Fruit fly (Drosophila melanogaster) whole organism, adult: ENCODE data around the gene CG3407.

Experiments used
- CG11617 ChIP-seq: fragments of 200-800 bp; sonication (Bioruptor generic); optimal IDR thresholded peaks from 2 replicates; lab custom pipeline; 2017; ENCODE audit warnings: mild to moderate bottlenecking, missing biosample characterization, missing genetic modification reagents, missing genetic modification characterization
- CG12768 ChIP-seq: fragments of 200-800 bp; sonication (Bioruptor generic); optimal IDR thresholded peaks from 2 replicates; lab custom pipeline; 2017; ENCODE audit warnings: missing biosample characterization, missing genetic modification characterization, mild to moderate bottlenecking, moderate library complexity, missing genetic modification reagents
- CG14711 ChIP-seq: fragments of 200-800 bp; sonication (Bioruptor generic); optimal IDR thresholded peaks from 2 replicates; lab custom pipeline; 2018; ENCODE audit warnings: missing biosample characterization, mild to moderate bottlenecking, missing genetic modification characterization, moderate library complexity
- CG1620 ChIP-seq: fragments of 200-800 bp; sonication (Bioruptor generic); optimal IDR thresholded peaks from 2 replicates; lab custom pipeline; 2016; ENCODE audit warnings: missing biosample characterization, missing genetic modification characterization
- CG33017 ChIP-seq: fragments of 200-800 bp; sonication (Bioruptor generic); optimal IDR thresholded peaks from 2 replicates; lab custom pipeline; 2018; ENCODE audit warnings: missing biosample characterization, mild to moderate bottlenecking, missing genetic modification characterization, moderate library complexity
- CG5204 ChIP-seq: fragments of 200-800 bp; sonication (Bioruptor generic); optimal IDR thresholded peaks from 2 replicates; lab custom pipeline; 2016; ENCODE audit warnings: missing biosample characterization, missing genetic modification characterization
- CG7045 ChIP-seq: fragments of 200-800 bp; sonication (Bioruptor generic); optimal IDR thresholded peaks from 2 replicates; lab custom pipeline; 2017; ENCODE audit warnings: missing biosample characterization, mild to moderate bottlenecking, missing genetic modification characterization
- CG7101 ChIP-seq: fragments of 200-800 bp; sonication (Bioruptor generic); optimal IDR thresholded peaks from 2 replicates; lab custom pipeline; 2018; ENCODE audit warnings: missing biosample characterization, mild to moderate bottlenecking, missing genetic modification characterization, moderate library complexity
- Clk ChIP-seq: fragments of 200-800 bp; sonication (Bioruptor generic); optimal IDR thresholded peaks from 2 replicates; lab custom pipeline; 2017; ENCODE audit warnings: missing biosample characterization, missing genetic modification characterization
- Crg-1 ChIP-seq: fragments of 200-800 bp; sonication (Bioruptor generic); optimal IDR thresholded peaks from 2 replicates; lab custom pipeline; 2016; ENCODE audit warnings: missing biosample characterization, missing genetic modification characterization
- Hr96 ChIP-seq: fragments of 200-800 bp; sonication (Bioruptor generic); optimal IDR thresholded peaks from 2 replicates; lab custom pipeline; 2016; ENCODE audit warnings: missing biosample characterization, missing genetic modification characterization
- Mnt ChIP-seq: fragments of 200-800 bp; sonication (Bioruptor generic); optimal IDR thresholded peaks from 2 replicates; lab custom pipeline; 2016; ENCODE audit warnings: missing biosample characterization, mild to moderate bottlenecking, missing genetic modification characterization
- bab1 ChIP-seq: fragments of 200-800 bp; sonication (Bioruptor generic); optimal IDR thresholded peaks from 3 replicates; lab custom pipeline; 2019; ENCODE audit warnings: missing biosample characterization, mild to moderate bottlenecking, missing genetic modification characterization, moderate library complexity
- cic ChIP-seq: fragments of 200-800 bp; sonication (Bioruptor generic); optimal IDR thresholded peaks from 2 replicates; lab custom pipeline; 2017; ENCODE audit warnings: missing biosample characterization, mild to moderate bottlenecking, missing genetic modification characterization, moderate library complexity
- cnc ChIP-seq, 2 experiments: fragments of >200 bp; optimal IDR thresholded peaks; 2 replicates each; lab custom pipeline; 2017
- kay ChIP-seq: fragments of 200-800 bp; sonication (Bioruptor generic); peaks from one replicate; lab custom pipeline; 2016; ENCODE audit warnings: missing biosample characterization, missing genetic modification characterization, borderline replicate concordance
- ovo ChIP-seq: fragments of 200-800 bp; sonication (Bioruptor generic); optimal IDR thresholded peaks from 2 replicates; lab custom pipeline; 2016; ENCODE audit warnings: missing biosample characterization, missing genetic modification characterization
- pad ChIP-seq: fragments of 200-800 bp; sonication (Bioruptor generic); optimal IDR thresholded peaks from 3 replicates; lab custom pipeline; 2017; ENCODE audit warnings: missing biosample characterization, missing genetic modification characterization, mild to moderate bottlenecking, moderate library complexity, missing genetic modification reagents
- tj ChIP-seq: fragments of 200-800 bp; sonication (Bioruptor generic); optimal IDR thresholded peaks from 3 replicates; lab custom pipeline; 2017; ENCODE audit warnings: missing biosample characterization, mild to moderate bottlenecking, missing genetic modification characterization, moderate library complexity
- toe ChIP-seq: fragments of 200-800 bp; sonication (Bioruptor generic); optimal IDR thresholded peaks from 2 replicates; lab custom pipeline; 2016; ENCODE audit warnings: missing biosample characterization, missing genetic modification characterization

The CG3407 gene

DNA sequence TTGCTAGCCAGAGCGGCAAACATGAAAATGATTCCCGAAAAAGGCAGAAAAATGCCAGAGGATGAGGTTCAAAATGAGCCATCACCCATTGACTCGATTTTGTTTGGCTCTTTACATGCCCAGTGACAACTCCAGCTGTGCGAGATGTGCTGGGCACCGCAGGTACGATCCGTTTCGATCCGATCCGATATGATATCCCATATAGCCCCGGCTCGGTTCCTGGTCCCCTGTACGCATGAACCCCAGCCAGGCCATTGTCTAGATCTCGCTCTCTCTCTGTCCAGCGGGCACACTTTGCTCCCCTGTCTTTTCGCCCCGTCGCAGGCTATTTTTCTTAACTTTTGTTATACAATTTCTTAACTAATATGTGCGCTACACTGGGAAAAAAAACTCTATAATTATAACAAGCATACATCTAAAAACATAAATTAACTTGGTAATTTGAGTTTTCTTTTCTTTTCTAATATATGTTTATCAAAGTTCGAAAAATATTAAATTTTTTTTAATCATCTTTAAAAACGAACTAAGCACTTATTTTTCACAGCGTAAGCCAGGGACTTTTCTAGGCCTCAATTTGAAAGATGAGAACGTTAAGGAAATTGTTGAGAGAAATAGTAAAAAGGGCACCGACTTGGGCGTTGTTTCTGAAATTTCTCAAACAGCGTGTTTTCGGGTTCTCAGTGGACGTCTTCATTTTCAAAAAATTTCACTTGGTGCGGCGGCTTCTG is 14.4 kb upstream of the CG3407 start:
- no peak for TF ChIP-seq kay
- no peak for TF ChIP-seq Crg-1 (GFP tag; lab: Kevin White, UChicago)
- no peak for TF ChIP-seq pad
- no peak for TF ChIP-seq CG14711 (tag; lab: Kevin White, UChicago)
- no peak for TF ChIP-seq CG12768 (GFP tag; lab: Kevin White, UChicago)
- no peak for TF ChIP-seq CG7101
- no peak for TF ChIP-seq cic (GFP tag; lab: Kevin White, UChicago)
- no peak for TF ChIP-seq CG7045 (GFP tag; lab: Kevin White, UChicago)
- TF ChIP-seq Clk (GFP tag; lab: Kevin White, UChicago), result no peak
- no peak for TF ChIP-seq tj (GFP tag; lab: Kevin White, UChicago)
- no peak for TF ChIP-seq bab1 (GFP tag; lab: Kevin White, UChicago)
- no peak for TF ChIP-seq CG33017
- TF ChIP-seq CG11617 (GFP tag; lab: Kevin White, UChicago), result no peak
- no peak for TF ChIP-seq CG1620 (GFP tag; lab: Kevin White, UChicago)

dm6 chr2L:3825413-3825812 is 12.2 kb upstream of the CG3407 start, which contains the start of gene slp1:
TSS of gene slp1 (plus strand) at chr2L:3825675.
- no peak for TF ChIP-seq CG11617 (GFP tag; lab: Kevin White, UChicago)
- no peak for TF ChIP-seq Crg-1 (GFP tag; lab: Kevin White, UChicago)
- TF ChIP-seq CG7101, result no peak
- no peak for TF ChIP-seq CG1620 (GFP tag; lab: Kevin White, UChicago)
- TF ChIP-seq CG7045 (GFP tag; lab: Kevin White, UChicago), result no peak
- TF ChIP-seq Clk (GFP tag; lab: Kevin White, UChicago), result no peak
- no peak for TF ChIP-seq tj (GFP tag; lab: Kevin White, UChicago)
- TF ChIP-seq kay, result no peak
- TF ChIP-seq cic (GFP tag; lab: Kevin White, UChicago), result no peak
- no peak for TF ChIP-seq CG14711 (tag; lab: Kevin White, UChicago)
- no peak for TF ChIP-seq cnc (optimal IDR thresholded peaks at IDR 0.05; lab: Kevin White, UChicago)
- TF ChIP-seq Hr96 (GFP tag; lab: Kevin White, UChicago), result no peak
- TF ChIP-seq CG5204, result no peak
- no peak for TF ChIP-seq toe (GFP tag; lab: Kevin White, UChicago)

dm6 chr2L:3823835-3824234 is 10.6 kb upstream of the CG3407 start:
- TF ChIP-seq pad (no peak), cnc (optimal IDR thresholded peaks at IDR 0.05; lab: Kevin White, UChicago) (no peak), CG11617 (GFP tag; lab: Kevin White, UChicago) (no peak), kay (no peak), CG12768 (GFP tag; lab: Kevin White, UChicago) (no peak), CG7101 (no peak), Crg-1 (GFP tag; lab: Kevin White, UChicago) (no peak), CG14711 (tag; lab: Kevin White, UChicago) (no peak), cic (GFP tag; lab: Kevin White, UChicago) (no peak), CG33017 (no peak), ovo (GFP tag; lab: Kevin White, UChicago) (no peak), tj (GFP tag; lab: Kevin White, UChicago) (no peak), Mnt (GFP tag; lab: Kevin White, UChicago) (no peak), CG1620 (GFP tag; lab: Kevin White, UChicago) (no peak), Hr96 (GFP tag; lab: Kevin White, UChicago) (no peak)

- no peak for TF ChIP-seq pad
- TF ChIP-seq CG5204, result no peak
- no peak for TF ChIP-seq kay
- no peak for TF ChIP-seq tj (GFP tag; lab: Kevin White, UChicago)
- TF ChIP-seq bab1 (GFP tag; lab: Kevin White, UChicago), result no peak
- TF ChIP-seq toe (GFP tag; lab: Kevin White, UChicago), result no peak
- TF ChIP-seq cnc (optimal IDR thresholded peaks at IDR 0.05; lab: Kevin White, UChicago), result no peak
- TF ChIP-seq CG12768 (GFP tag; lab: Kevin White, UChicago), result no peak
- no peak for TF ChIP-seq Hr96 (GFP tag; lab: Kevin White, UChicago)
- TF ChIP-seq cic (GFP tag; lab: Kevin White, UChicago), result no peak
- TF ChIP-seq CG11617 (GFP tag; lab: Kevin White, UChicago), result no peak
- no peak for TF ChIP-seq CG7101
These were observed 9.4 kb upstream of the CG3407 start for dm6 chr2L:3822462-3823065.

DNA sequence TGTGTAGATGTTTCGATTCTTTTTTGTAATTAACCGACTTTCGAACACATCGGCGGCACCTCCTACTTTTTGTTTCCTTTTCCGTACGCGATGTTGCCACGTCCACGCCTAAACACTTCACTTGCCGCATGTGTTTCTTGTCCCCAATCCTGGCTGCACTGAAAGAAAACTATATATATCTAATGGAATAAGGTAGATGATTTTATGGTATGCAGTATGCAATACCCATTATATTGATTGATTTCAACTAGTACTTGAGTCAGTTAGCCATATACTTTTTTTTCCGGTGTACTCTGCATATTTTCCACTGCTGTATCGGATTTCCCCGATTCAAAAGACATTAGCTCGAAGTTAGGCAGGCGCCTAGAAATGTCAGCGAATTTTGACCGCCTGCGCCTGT is 5.7 kb upstream of the CG3407 start:
- TF ChIP-seq Clk (GFP tag; lab: Kevin White, UChicago), result no peak
- TF ChIP-seq CG5204, result no peak
- TF ChIP-seq Hr96 (GFP tag; lab: Kevin White, UChicago), result no peak
- TF ChIP-seq Mnt (GFP tag; lab: Kevin White, UChicago), result no peak
- TF ChIP-seq ovo (GFP tag; lab: Kevin White, UChicago), result no peak
- TF ChIP-seq cnc (optimal IDR thresholded peaks at IDR 0.05; lab: Kevin White, UChicago), result no peak
- no peak for TF ChIP-seq CG14711 (tag; lab: Kevin White, UChicago)
- TF ChIP-seq bab1 (GFP tag; lab: Kevin White, UChicago), result no peak

DNA sequence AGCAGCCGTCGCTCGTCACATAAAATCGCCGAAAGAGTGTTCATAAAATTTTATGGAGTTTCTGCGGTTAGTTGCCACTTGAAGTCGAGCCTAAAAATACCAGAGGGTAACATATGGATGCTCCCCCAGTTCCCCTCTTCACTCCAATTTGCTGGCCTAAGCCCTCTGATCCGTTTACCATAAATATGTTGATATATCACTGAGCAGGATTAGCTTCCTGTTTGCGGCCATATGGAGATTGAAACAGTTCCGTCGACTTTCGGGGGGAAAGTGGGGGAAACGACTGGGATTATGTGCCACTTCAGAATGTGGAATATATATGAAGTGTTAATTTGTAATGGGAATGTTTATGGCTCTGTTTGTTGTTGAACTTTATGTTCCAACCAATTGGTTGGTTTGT is 953 bp upstream of the CG3407 start:
- TF ChIP-seq cic (GFP tag; lab: Kevin White, UChicago) (no peak), Crg-1 (GFP tag; lab: Kevin White, UChicago) (no peak), CG7045 (GFP tag; lab: Kevin White, UChicago) (no peak), CG12768 (GFP tag; lab: Kevin White, UChicago) (no peak), tj (GFP tag; lab: Kevin White, UChicago) (no peak), Mnt (GFP tag; lab: Kevin White, UChicago) (no peak), Clk (GFP tag; lab: Kevin White, UChicago) (no peak), Hr96 (GFP tag; lab: Kevin White, UChicago) (no peak), CG5204 (no peak)
